Worm (Caenorhabditis elegans): ENCODE results near the gene nhr-153.

The nhr-153 gene

ce11 chrV:12070419-12070818 lies 33.6 kb upstream of the nhr-153 start, which contains the start of gene kmo-1:
TSS of gene kmo-1 (minus strand) at chrV:12070519.
- no peak for TF ChIP-seq ceh-39 (tag; optimal IDR thresholded peaks at IDR 0.05)
- no peak for TF ChIP-seq mep-1 (tag; optimal IDR thresholded peaks at IDR 0.05)
- no peak for TF ChIP-seq nhr-28 (tag; optimal IDR thresholded peaks at IDR 0.05)
- no peak for TF ChIP-seq ceh-43 (GFP tag; optimal IDR thresholded peaks at IDR 0.05)
- TF ChIP-seq lin-32 (GFP tag; optimal IDR thresholded peaks at IDR 0.05) = no peak

- TF ChIP-seq zip-8 (tag; optimal IDR thresholded peaks at IDR 0.05) (no peak), nhr-76 (tag; optimal IDR thresholded peaks at IDR 0.05) (no peak), pha-4 (tag; optimal IDR thresholded peaks at IDR 0.05) (no peak), drap-1 (GFP tag; optimal IDR thresholded peaks at IDR 0.05) (no peak), nhr-28 (tag; optimal IDR thresholded peaks at IDR 0.05) (no peak), nhr-237 (tag; optimal IDR thresholded peaks at IDR 0.05) (no peak), nhr-12 (tag; optimal IDR thresholded peaks at IDR 0.05) (no peak), ceh-39 (tag; optimal IDR thresholded peaks at IDR 0.05) (no peak), nhr-2 (tag; optimal IDR thresholded peaks at IDR 0.05) (no peak), lin-13 (tag; optimal IDR thresholded peaks at IDR 0.05) (no peak), unc-39 (tag; optimal IDR thresholded peaks at IDR 0.05) (no peak), unc-120 (tag; optimal IDR thresholded peaks at IDR 0.05; ENCODE audit: poor library complexity, severe bottlenecking) (no peak), elt-3 (tag; optimal IDR thresholded peaks at IDR 0.05) (no peak), snpc-4 (tag; optimal IDR thresholded peaks at IDR 0.05) (no peak)
Observed at ce11 chrV:12071483-12071882, 32.5 kb upstream of the nhr-153 start.

ce11 chrV:12074886-12075285 lies 29.1 kb upstream of the nhr-153 start, which contains the start of gene R07B7.6:
TSS of gene R07B7.6 (minus strand) at chrV:12074986.
- TF ChIP-seq bed-3 (GFP tag; optimal IDR thresholded peaks at IDR 0.05) = no peak

- TF ChIP-seq unc-62 (GFP tag; optimal IDR thresholded peaks at IDR 0.05) (no peak), cnd-1 (tag; optimal IDR thresholded peaks at IDR 0.05) (no peak), lsy-2 (tag; optimal IDR thresholded peaks at IDR 0.05) (no peak), hlh-1 (tag; optimal IDR thresholded peaks at IDR 0.05) (no peak), elt-3 (tag; optimal IDR thresholded peaks at IDR 0.05) (no peak), lin-13 (tag; optimal IDR thresholded peaks at IDR 0.05) (no peak), mls-2 (tag; optimal IDR thresholded peaks at IDR 0.05) (no peak), elt-1 (tag; optimal IDR thresholded peaks at IDR 0.05; ENCODE audit: borderline replicate concordance, insufficient read depth) (no peak), nhr-2 (tag; optimal IDR thresholded peaks at IDR 0.05) (no peak), bed-3 (GFP tag; optimal IDR thresholded peaks at IDR 0.05) (no peak), mep-1 (tag; optimal IDR thresholded peaks at IDR 0.05) (no peak), ceh-83 (GFP tag; optimal IDR thresholded peaks at IDR 0.05) (no peak), unc-120 (tag; optimal IDR thresholded peaks at IDR 0.05; ENCODE audit: poor library complexity, severe bottlenecking) (no peak), tbx-8 (GFP tag; optimal IDR thresholded peaks at IDR 0.05) (no peak), snpc-4 (tag; optimal IDR thresholded peaks at IDR 0.05) (no peak), blmp-1 (tag; optimal IDR thresholded peaks at IDR 0.05) (no peak), M03D4.4 (tag; optimal IDR thresholded peaks at IDR 0.05) (no peak)
Observed at ce11 chrV:12075983-12076382, 28.0 kb upstream of the nhr-153 start.

- no peak for TF ChIP-seq sptf-1 (tag; optimal IDR thresholded peaks at IDR 0.05)
- TF ChIP-seq blmp-1 (tag; optimal IDR thresholded peaks at IDR 0.05) = no peak
- TF ChIP-seq mab-5 (tag; optimal IDR thresholded peaks at IDR 0.05) = no peak
Observed at ce11 chrV:12080274-12080673, 23.7 kb upstream of the nhr-153 start, which contains the start of gene R07B7.9. TSS of gene R07B7.9 (minus strand) at chrV:12080374.

ce11 chrV:12082932-12083331 lies 21.1 kb upstream of the nhr-153 start, which contains the start of gene R07B7.10:
TSS of gene R07B7.10 (plus strand) at chrV:12083216.
- TF ChIP-seq nhr-12 (tag; optimal IDR thresholded peaks at IDR 0.05) (no peak), blmp-1 (tag; optimal IDR thresholded peaks at IDR 0.05) (no peak), tbx-8 (GFP tag; optimal IDR thresholded peaks at IDR 0.05) (no peak), unc-120 (tag; optimal IDR thresholded peaks at IDR 0.05; ENCODE audit: poor library complexity, severe bottlenecking) (no peak), nhr-28 (tag; optimal IDR thresholded peaks at IDR 0.05) (no peak), lin-32 (GFP tag; optimal IDR thresholded peaks at IDR 0.05) (no peak), mep-1 (tag; optimal IDR thresholded peaks at IDR 0.05) (no peak), ceh-83 (GFP tag; optimal IDR thresholded peaks at IDR 0.05) (no peak), lin-13 (tag; optimal IDR thresholded peaks at IDR 0.05) (no peak), unc-39 (tag; optimal IDR thresholded peaks at IDR 0.05) (no peak), ceh-43 (GFP tag; optimal IDR thresholded peaks at IDR 0.05) (no peak), hlh-1 (tag; optimal IDR thresholded peaks at IDR 0.05) (no peak), elt-1 (tag; optimal IDR thresholded peaks at IDR 0.05; ENCODE audit: borderline replicate concordance, insufficient read depth) (no peak), cnd-1 (tag; optimal IDR thresholded peaks at IDR 0.05) (no peak), ceh-39 (tag; optimal IDR thresholded peaks at IDR 0.05) (no peak), mab-5 (tag; optimal IDR thresholded peaks at IDR 0.05) (no peak)
